Worm (Caenorhabditis elegans) whole organism, L1 larva: ENCODE results near the gene C02G6.2.

Source experiments
- ama-1 ChIP-seq: fragments of 150-350 bp; optimal IDR thresholded peaks from 2 replicates; lab custom pipeline; 2014
- efl-3 ChIP-seq: fragments of 200-800 bp; sonication (Bioruptor generic); optimal IDR thresholded peaks from 2 replicates; lab custom pipeline; 2018; ENCODE audit warnings: mild to moderate bottlenecking, missing genetic modification characterization, missing compliant biosample characterization
- elt-3 ChIP-seq, 6 experiments: fragments of 150-350 bp in 1 of 6; sonication (generic microtip); optimal IDR thresholded peaks; 2 replicates each; lab custom pipeline; 2017 to 2018; ENCODE audit warnings: missing biosample characterization in 6 of 6, missing genetic modification characterization in 6 of 6, inconsistent platforms in 1 of 6
- nhr-76 ChIP-seq: sonication (generic microtip); optimal IDR thresholded peaks from 2 replicates; lab custom pipeline; 2017; ENCODE audit warnings: missing biosample characterization, missing genetic modification characterization
- nhr-84 ChIP-seq: sonication (generic microtip); optimal IDR thresholded peaks from 2 replicates; lab custom pipeline; 2017; ENCODE audit warnings: missing biosample characterization, missing genetic modification characterization
- nhr-90 ChIP-seq: sonication (generic microtip); optimal IDR thresholded peaks from 2 replicates; lab custom pipeline; 2016; ENCODE audit warnings: mild to moderate bottlenecking, missing genetic modification characterization, missing compliant biosample characterization; ENCODE audit not compliant: poor library complexity
- pqm-1 ChIP-seq: sonication (generic microtip); optimal IDR thresholded peaks from 3 replicates; lab custom pipeline; 2017; ENCODE audit warnings: missing biosample characterization, missing genetic modification characterization
- unc-98 ChIP-seq: fragments of 200-800 bp; sonication (Bioruptor generic); IDR thresholded peaks from 2 replicates; pipeline ENCODE4 v1.3.6; 2022; ENCODE audit warnings: missing genetic modification characterization, missing compliant biosample characterization

DNA sequence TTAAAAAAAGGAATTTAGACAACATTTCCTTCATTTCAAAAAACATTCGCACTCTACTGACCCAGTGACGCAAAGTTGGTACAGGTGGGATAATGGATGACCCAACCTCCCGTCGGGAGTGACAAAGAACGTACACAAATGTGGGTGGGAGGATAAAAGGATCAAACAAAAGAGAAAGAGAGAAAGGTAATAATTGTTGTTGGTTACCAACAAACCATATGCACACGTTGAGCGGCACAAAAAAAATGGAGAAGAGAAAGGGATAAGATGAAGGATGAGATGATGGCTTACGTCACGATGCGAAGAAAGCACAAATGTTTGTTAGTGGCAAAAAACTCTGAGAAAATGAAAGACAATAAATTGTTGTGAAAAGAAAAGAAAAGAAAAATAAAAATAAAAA lies 20.2 kb upstream of the C02G6.2 start:
- TF ChIP-seq pqm-1 (no peak), nhr-84 (no peak), nhr-90 (tag; lab: Kevin White, UChicago) (no peak), efl-3 (GFP tag; lab: Kevin White, UChicago) (no peak), elt-3 (tag; optimal IDR thresholded peaks at IDR 0.05; lab: Kevin White, UChicago) (no peak), ama-1 (lab: Kevin White, UChicago) (no peak), nhr-76 (tag; lab: Kevin White, UChicago) (no peak), unc-98 (no peak)
